Fruit fly (Drosophila melanogaster) whole organism, embryonic: Measurements from ENCODE around the gene CG14631.

Experiments used
- Antp ChIP-seq: fragments of 200-800 bp; sonication (Bioruptor generic); optimal IDR thresholded peaks from 3 replicates; lab custom pipeline; 2016; ENCODE audit warnings: missing biosample characterization, missing genetic modification characterization
- CG12299 ChIP-seq: fragments of 200-800 bp; sonication (Bioruptor generic); optimal IDR thresholded peaks from 2 replicates; lab custom pipeline; 2018; ENCODE audit warnings: missing biosample characterization, mild to moderate bottlenecking, missing genetic modification characterization
- CG13123 ChIP-seq: fragments of 200-800 bp; sonication (Bioruptor generic); optimal IDR thresholded peaks from 2 replicates; lab custom pipeline; 2016; ENCODE audit warnings: missing biosample characterization, missing genetic modification characterization
- CG13624 ChIP-seq: fragments of 200-800 bp; sonication (Bioruptor generic); optimal IDR thresholded peaks from 2 replicates; lab custom pipeline; 2016; ENCODE audit warnings: missing biosample characterization, missing genetic modification characterization
- CG15073 ChIP-seq: fragments of 200-800 bp; sonication (Bioruptor generic); optimal IDR thresholded peaks from 2 replicates; lab custom pipeline; 2016; ENCODE audit warnings: missing biosample characterization, missing genetic modification characterization
- CG15601 ChIP-seq: fragments of 200-800 bp; sonication (Bioruptor generic); optimal IDR thresholded peaks from 3 replicates; lab custom pipeline; 2019; ENCODE audit warnings: missing biosample characterization, mild to moderate bottlenecking, missing genetic modification characterization, moderate library complexity
- CG17328 ChIP-seq: fragments of 200-800 bp; sonication (Bioruptor generic); IDR thresholded peaks from 2 replicates; pipeline ENCODE4 v1.3.6; 2022; ENCODE audit warnings: missing biosample characterization, missing genetic modification characterization
- CG17361 ChIP-seq: fragments of 200-800 bp; sonication (Bioruptor generic); IDR thresholded peaks from 3 replicates; pipeline ENCODE4 v1.3.6; 2022; ENCODE audit warnings: missing biosample characterization, missing genetic modification characterization
- CG18262 ChIP-seq: fragments of 200-800 bp; optimal IDR thresholded peaks from 3 replicates; lab custom pipeline; 2019; ENCODE audit warnings: missing biosample characterization, mild to moderate bottlenecking, missing genetic modification characterization, moderate library complexity
- CG2202 ChIP-seq: fragments of 200-800 bp; sonication (Bioruptor generic); optimal IDR thresholded peaks from 2 replicates; lab custom pipeline; 2018; ENCODE audit warnings: missing biosample characterization, mild to moderate bottlenecking, missing genetic modification characterization
- CG31388 ChIP-seq: fragments of 200-800 bp; sonication (Bioruptor generic); optimal IDR thresholded peaks from 2 replicates; lab custom pipeline; 2016; ENCODE audit warnings: missing biosample characterization, missing genetic modification characterization
- CG34224 ChIP-seq: fragments of 200-800 bp; sonication (Bioruptor generic); IDR thresholded peaks from 3 replicates; pipeline ENCODE4 v1.3.6; 2022; ENCODE audit warnings: missing biosample characterization, missing genetic modification characterization; ENCODE audit not compliant: partially characterized antibody
- CG6254 ChIP-seq: fragments of 200-800 bp; sonication (Bioruptor generic); optimal IDR thresholded peaks from 3 replicates; lab custom pipeline; 2017; ENCODE audit warnings: mild to moderate bottlenecking, missing biosample characterization, missing genetic modification reagents, missing genetic modification characterization
- CG7745 ChIP-seq: fragments of 200-800 bp; sonication (Bioruptor generic); optimal IDR thresholded peaks from 2 replicates; lab custom pipeline; 2018; ENCODE audit warnings: missing biosample characterization, mild to moderate bottlenecking, missing genetic modification characterization, moderate library complexity
- CG8089 ChIP-seq: fragments of 200-800 bp; sonication (Bioruptor generic); optimal IDR thresholded peaks from 3 replicates; lab custom pipeline; 2016; ENCODE audit warnings: missing biosample characterization, missing genetic modification characterization
- CG8478 ChIP-seq: fragments of >200 bp; optimal IDR thresholded peaks from 2 replicates; lab custom pipeline; 2018
- CG9437 ChIP-seq: fragments of 200-800 bp; sonication (Bioruptor generic); optimal IDR thresholded peaks from 2 replicates; lab custom pipeline; 2018; ENCODE audit warnings: missing biosample characterization, mild to moderate bottlenecking, missing genetic modification characterization
- CG9932 ChIP-seq: fragments of 200-800 bp; sonication (Bioruptor generic); IDR thresholded peaks from 2 replicates; pipeline ENCODE4 v1.3.6; 2022; ENCODE audit warnings: missing biosample characterization, missing genetic modification characterization
- D ChIP-seq, 2 experiments: fragments of 200-800 bp in 1 of 2; fragments of >200 bp in 1 of 2; sonication (Bioruptor generic) in 1 of 2; optimal IDR thresholded peaks; 2 replicates in 1 of 2; 3 replicates in 1 of 2; lab custom pipeline; 2017; ENCODE audit warnings: mild to moderate bottlenecking in 1 of 2, missing biosample characterization in 1 of 2, missing genetic modification characterization in 1 of 2, missing genetic modification reagents in 1 of 2
- Dad ChIP-seq: fragments of 200-800 bp; sonication (Bioruptor generic); optimal IDR thresholded peaks from 3 replicates; lab custom pipeline; 2016; ENCODE audit warnings: missing biosample characterization, missing genetic modification characterization
- Dfd ChIP-seq, 2 experiments: fragments of >200 bp; optimal IDR thresholded peaks; 2 replicates each; lab custom pipeline; 2017; ENCODE audit warnings: missing biosample characterization in 2 of 2, missing genetic modification characterization in 2 of 2
- Dip2 ChIP-seq: fragments of 200-800 bp; sonication (Bioruptor generic); IDR thresholded peaks from 2 replicates; pipeline ENCODE4 v1.3.6; 2022; ENCODE audit warnings: missing biosample characterization, missing genetic modification characterization
- ERR ChIP-seq: fragments of 200-800 bp; sonication (Bioruptor generic); optimal IDR thresholded peaks from 2 replicates; lab custom pipeline; 2016; ENCODE audit warnings: missing biosample characterization, missing genetic modification characterization
- Eip74EF ChIP-seq, 2 experiments: fragments of 200-800 bp in 1 of 2; fragments of >200 bp in 1 of 2; sonication (Bioruptor generic) in 1 of 2; optimal IDR thresholded peaks; 2 replicates each; lab custom pipeline; 2017 to 2019; ENCODE audit warnings: missing biosample characterization in 2 of 2, missing genetic modification characterization in 2 of 2, mild to moderate bottlenecking in 1 of 2, moderate library complexity in 1 of 2
- HLH54F ChIP-seq: fragments of 200-800 bp; sonication (Bioruptor generic); optimal IDR thresholded peaks from 3 replicates; lab custom pipeline; 2016; ENCODE audit warnings: missing biosample characterization, missing genetic modification characterization
- Hmr ChIP-seq: fragments of 200-800 bp; sonication (Bioruptor generic); optimal IDR thresholded peaks from 3 replicates; lab custom pipeline; 2017; ENCODE audit warnings: mild to moderate bottlenecking, missing biosample characterization, missing genetic modification reagents, missing genetic modification characterization
- NC2β ChIP-seq: fragments of 200-800 bp; sonication (Bioruptor generic); optimal IDR thresholded peaks from 2 replicates; lab custom pipeline; 2016; ENCODE audit warnings: missing biosample characterization, missing genetic modification characterization
- Nf-YC ChIP-seq: fragments of 200-800 bp; optimal IDR thresholded peaks from 3 replicates; lab custom pipeline; 2019; ENCODE audit warnings: missing biosample characterization, mild to moderate bottlenecking, missing genetic modification characterization, moderate library complexity
- Oaz ChIP-seq: fragments of 200-800 bp; sonication (Bioruptor generic); IDR thresholded peaks from 2 replicates; pipeline ENCODE4 v1.3.6; 2022; ENCODE audit warnings: missing biosample characterization, missing genetic modification characterization
- Scr ChIP-seq: fragments of 200-800 bp; sonication (Bioruptor generic); IDR thresholded peaks from 2 replicates; pipeline ENCODE4 v1.3.6; 2022; ENCODE audit warnings: missing biosample characterization, missing genetic modification characterization; ENCODE audit not compliant: partially characterized antibody
- Sin3A ChIP-seq: fragments of >200 bp; optimal IDR thresholded peaks from 2 replicates; lab custom pipeline; 2018
- Sry-δ ChIP-seq: fragments of 200-800 bp; sonication (Bioruptor generic); optimal IDR thresholded peaks from 2 replicates; lab custom pipeline; 2016; ENCODE audit warnings: missing biosample characterization, missing genetic modification characterization
- Xrp1 ChIP-seq: fragments of 200-800 bp; sonication (Bioruptor generic); IDR thresholded peaks from 2 replicates; pipeline ENCODE4 v1.3.6; 2022; ENCODE audit warnings: missing biosample characterization, missing genetic modification characterization
- az2 ChIP-seq: fragments of 200-800 bp; sonication (Bioruptor generic); optimal IDR thresholded peaks from 3 replicates; lab custom pipeline; 2016; ENCODE audit warnings: missing biosample characterization, missing genetic modification characterization
- br ChIP-seq: fragments of >200 bp; optimal IDR thresholded peaks from 2 replicates; lab custom pipeline; 2017
- chm ChIP-seq: fragments of 200-800 bp; sonication (Bioruptor generic); IDR thresholded peaks from 2 replicates; pipeline ENCODE4 v1.3.6; 2022; ENCODE audit warnings: missing biosample characterization, missing genetic modification characterization
- croc ChIP-seq: fragments of 200-800 bp; sonication (Bioruptor generic); conservative IDR thresholded peaks from 3 replicates; pipeline ENCODE4 v1.3.6; 2022; ENCODE audit warnings: missing biosample characterization, missing genetic modification characterization
- dm ChIP-seq: fragments of 200-800 bp; sonication (Bioruptor generic); optimal IDR thresholded peaks from 3 replicates; lab custom pipeline; 2016; ENCODE audit warnings: missing biosample characterization, missing genetic modification characterization
- gfzf ChIP-seq: fragments of 200-800 bp; sonication (Bioruptor generic); optimal IDR thresholded peaks from 2 replicates; lab custom pipeline; 2016; ENCODE audit warnings: missing biosample characterization, mild to moderate bottlenecking, missing genetic modification characterization, moderate library complexity
- ham ChIP-seq: fragments of 200-800 bp; sonication (Bioruptor generic); IDR thresholded peaks from 2 replicates; pipeline ENCODE4 v1.3.6; 2022; ENCODE audit warnings: missing biosample characterization, missing genetic modification characterization
- klu ChIP-seq: fragments of 200-800 bp; sonication (Bioruptor generic); IDR thresholded peaks from 2 replicates; pipeline ENCODE4 v1.3.6; 2022; ENCODE audit warnings: missing biosample characterization, missing genetic modification characterization
- knrl ChIP-seq: fragments of 200-800 bp; sonication (Bioruptor generic); IDR thresholded peaks from 3 replicates; pipeline ENCODE4 v1.3.6; 2022; ENCODE audit warnings: missing biosample characterization, missing genetic modification characterization; ENCODE audit not compliant: partially characterized antibody
- lilli ChIP-seq: fragments of 200-800 bp; sonication (Bioruptor generic); optimal IDR thresholded peaks from 3 replicates; lab custom pipeline; 2016; ENCODE audit warnings: missing biosample characterization, missing genetic modification characterization
- mirr ChIP-seq: fragments of 200-800 bp; sonication (Bioruptor generic); optimal IDR thresholded peaks from 3 replicates; lab custom pipeline; 2018; ENCODE audit warnings: missing biosample characterization, mild to moderate bottlenecking, missing genetic modification characterization
- seq ChIP-seq: fragments of 200-800 bp; sonication (Bioruptor generic); IDR thresholded peaks from 2 replicates; pipeline ENCODE4 v1.3.6; 2022; ENCODE audit warnings: missing biosample characterization, missing genetic modification characterization
- sqz ChIP-seq: fragments of 200-800 bp; sonication (Bioruptor generic); optimal IDR thresholded peaks from 3 replicates; lab custom pipeline; 2018; ENCODE audit warnings: missing biosample characterization, mild to moderate bottlenecking, missing genetic modification characterization
- ssp ChIP-seq: fragments of 200-800 bp; sonication (Bioruptor generic); IDR thresholded peaks from 2 replicates; pipeline ENCODE4 v1.3.6; 2022; ENCODE audit warnings: missing biosample characterization, missing genetic modification characterization
- stc ChIP-seq: fragments of 200-800 bp; sonication (Bioruptor generic); IDR thresholded peaks from 2 replicates; pipeline ENCODE4 v1.3.6; 2022; ENCODE audit warnings: missing biosample characterization, missing genetic modification characterization
- yki ChIP-seq: fragments of >200 bp; optimal IDR thresholded peaks from 3 replicates; lab custom pipeline; 2018
- z ChIP-seq: fragments of 200-800 bp; sonication (Bioruptor generic); IDR thresholded peaks from 3 replicates; pipeline ENCODE4 v1.3.6; 2022; ENCODE audit warnings: missing biosample characterization, missing genetic modification characterization
- zf30C ChIP-seq: fragments of 200-800 bp; sonication (Bioruptor generic); optimal IDR thresholded peaks from 3 replicates; lab custom pipeline; 2018; ENCODE audit warnings: missing biosample characterization, mild to moderate bottlenecking, missing genetic modification characterization

Gene CG14631

dm6 chrX:1052684-1053389 is 41.0 kb downstream of the CG14631 start (continued):
- TF ChIP-seq CG18262 = peak; percentile 48
- TF ChIP-seq CG8089 (GFP tag; lab: Kevin White, UChicago) = peak; percentile 18
- peak; percentile 52 for TF ChIP-seq Antp (GFP tag; lab: Kevin White, UChicago)
- peak; percentile 19 for TF ChIP-seq lilli (GFP tag; lab: Kevin White, UChicago)
- no peak for TF ChIP-seq CG8478 (lab: Kevin White, UChicago)
- no peak for TF ChIP-seq CG15073 (GFP tag; lab: Kevin White, UChicago)
- no peak for TF ChIP-seq CG7745 (tag; lab: Kevin White, UChicago)
- TF ChIP-seq Dad (GFP tag; lab: Kevin White, UChicago) = peak; percentile 11
- TF ChIP-seq ham = no peak
- TF ChIP-seq Xrp1 (GFP tag; lab: Robert Waterston, UW) = peak; percentile 58; the same call in 1 of the 2 replicates
- no peak for TF ChIP-seq CG13624 (GFP tag; lab: Kevin White, UChicago)
- no peak for TF ChIP-seq dm (GFP tag; lab: Kevin White, UChicago)
- no peak for TF ChIP-seq CG9932 (GFP tag; lab: Robert Waterston, UW)
- 0 out of 2 replicates have a peak, but pooled peaks have one; percentile 25 for TF ChIP-seq seq (GFP tag; lab: Robert Waterston, UW)
- TF ChIP-seq Sry-δ (GFP tag; lab: Kevin White, UChicago) = no peak
- peak; percentile 47 for TF ChIP-seq CG6254 (GFP tag; lab: Kevin White, UChicago)
- no peak for TF ChIP-seq br (lab: Kevin White, UChicago)
- no peak for TF ChIP-seq CG13123 (GFP tag; lab: Kevin White, UChicago)
- TF ChIP-seq CG9437 (GFP tag; lab: Kevin White, UChicago) = no peak
- no peak for TF ChIP-seq CG12299
- TF ChIP-seq chm (GFP tag; lab: Robert Waterston, UW) = no peak
- no peak for TF ChIP-seq Dfd (GFP tag; optimal IDR thresholded peaks at IDR 0.05; lab: Kevin White, UChicago)
- no peak for TF ChIP-seq CG31388
- no peak for TF ChIP-seq Sin3A (lab: Kevin White, UChicago)
- peak; percentile 53 for TF ChIP-seq CG17328 (GFP tag; lab: Robert Waterston, UW)
- TF ChIP-seq Oaz = no peak
- 0 out of 2 replicates have a peak, but pooled peaks have one; percentile 13 for TF ChIP-seq stc (GFP tag; lab: Robert Waterston, UW)
- no peak for TF ChIP-seq Dip2 (GFP tag; lab: Robert Waterston, UW)
- peak; percentile 32 for TF ChIP-seq HLH54F (GFP tag; lab: Kevin White, UChicago)
- TF ChIP-seq CG34224 (GFP tag; lab: Robert Waterston, UW) = no peak
- no peak for TF ChIP-seq NC2β (GFP tag; lab: Kevin White, UChicago)
- no peak for TF ChIP-seq sqz (GFP tag; lab: Kevin White, UChicago)
- TF ChIP-seq CG17361 (GFP tag; lab: Robert Waterston, UW) = peak; percentile 44; the same call in 2 of the 3 replicates
- TF ChIP-seq mirr (GFP tag; lab: Kevin White, UChicago) = no peak
- TF ChIP-seq az2 (GFP tag; lab: Kevin White, UChicago) = peak; percentile 41
- TF ChIP-seq yki = no peak
- TF ChIP-seq zf30C (GFP tag; lab: Kevin White, UChicago) = no peak
- TF ChIP-seq Eip74EF (GFP tag; optimal IDR thresholded peaks at IDR 0.05; lab: Kevin White, UChicago) = no peak
- no peak for TF ChIP-seq klu (GFP tag; lab: Robert Waterston, UW)
- TF ChIP-seq D (optimal IDR thresholded peaks at IDR 0.05; lab: Kevin White, UChicago) = no peak
- TF ChIP-seq D (GFP tag; optimal IDR thresholded peaks at IDR 0.05; lab: Kevin White, UChicago) = peak; percentile 18
- no peak for TF ChIP-seq ERR (GFP tag; lab: Kevin White, UChicago)
- TF ChIP-seq knrl (GFP tag; lab: Robert Waterston, UW) = no peak
- peak; percentile 33; the same call in 1 of the 2 replicates for TF ChIP-seq ssp (GFP tag; lab: Robert Waterston, UW)
- TF ChIP-seq croc (GFP tag; lab: Robert Waterston, UW) = peak; percentile 42; the same call in 1 of the 3 replicates
- no peak for TF ChIP-seq z (GFP tag; lab: Robert Waterston, UW)
- TF ChIP-seq CG15601 (tag; lab: Kevin White, UChicago) = no peak
- TF ChIP-seq gfzf (GFP tag; lab: Kevin White, UChicago) = no peak
- TF ChIP-seq Hmr (GFP tag; lab: Kevin White, UChicago) = peak; percentile 4
- no peak for TF ChIP-seq CG2202 (tag; lab: Kevin White, UChicago)
- no peak for TF ChIP-seq Nf-YC (tag; lab: Kevin White, UChicago)
- TF ChIP-seq Scr (GFP tag; lab: Robert Waterston, UW) = no peak
